Worm (Caenorhabditis elegans): Measurements from ENCODE around the gene pals-27.

Gene pals-27

DNA sequence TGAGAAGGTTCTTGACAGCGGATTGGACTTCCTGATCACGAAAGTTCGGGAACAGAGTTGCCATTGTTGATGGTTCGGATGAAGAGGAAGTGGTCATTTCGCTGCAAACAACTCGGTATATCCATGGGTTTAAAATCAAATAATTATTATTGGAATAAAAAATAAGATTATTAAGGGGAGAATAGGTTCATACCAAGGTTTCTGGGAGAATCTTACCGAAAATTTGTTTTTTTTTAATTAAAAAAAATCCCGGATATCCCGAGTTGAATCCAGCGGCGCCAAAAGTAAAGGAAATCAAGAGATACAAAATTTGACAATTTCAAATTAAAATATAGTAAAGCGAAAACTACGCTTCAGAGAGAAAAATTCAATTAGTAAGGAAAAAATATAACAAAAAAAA lies 36.5 kb downstream of the pals-27 start, which contains the start of the genes R07E5.19 and pdcd-2:
R07E5.19 (minus strand) TSS at position 101 of the 400 bp plus-strand sequence.
pdcd-2 (minus strand) TSS at position 102 of the 400 bp plus-strand sequence.
- TF ChIP-seq T22C8.4 (GFP tag; IDR thresholded peaks at IDR 0.05) (no peak), ztf-23 (GFP tag; IDR thresholded peaks at IDR 0.05) (no peak), ztf-29 (GFP tag; IDR thresholded peaks at IDR 0.05) (no peak), med-1 (GFP tag; optimal IDR thresholded peaks at IDR 0.05; ENCODE audit: insufficient read depth) (no peak), ref-1 (GFP tag; conservative IDR thresholded peaks at IDR 0.05) (no peak), klf-2 (GFP tag; conservative IDR thresholded peaks at IDR 0.05) (no peak), cog-1 (tag; optimal IDR thresholded peaks at IDR 0.05) (no peak), flt-1 (GFP tag; IDR thresholded peaks at IDR 0.05) (no peak), tab-1 (GFP tag; IDR thresholded peaks at IDR 0.05) (no peak)

DNA sequence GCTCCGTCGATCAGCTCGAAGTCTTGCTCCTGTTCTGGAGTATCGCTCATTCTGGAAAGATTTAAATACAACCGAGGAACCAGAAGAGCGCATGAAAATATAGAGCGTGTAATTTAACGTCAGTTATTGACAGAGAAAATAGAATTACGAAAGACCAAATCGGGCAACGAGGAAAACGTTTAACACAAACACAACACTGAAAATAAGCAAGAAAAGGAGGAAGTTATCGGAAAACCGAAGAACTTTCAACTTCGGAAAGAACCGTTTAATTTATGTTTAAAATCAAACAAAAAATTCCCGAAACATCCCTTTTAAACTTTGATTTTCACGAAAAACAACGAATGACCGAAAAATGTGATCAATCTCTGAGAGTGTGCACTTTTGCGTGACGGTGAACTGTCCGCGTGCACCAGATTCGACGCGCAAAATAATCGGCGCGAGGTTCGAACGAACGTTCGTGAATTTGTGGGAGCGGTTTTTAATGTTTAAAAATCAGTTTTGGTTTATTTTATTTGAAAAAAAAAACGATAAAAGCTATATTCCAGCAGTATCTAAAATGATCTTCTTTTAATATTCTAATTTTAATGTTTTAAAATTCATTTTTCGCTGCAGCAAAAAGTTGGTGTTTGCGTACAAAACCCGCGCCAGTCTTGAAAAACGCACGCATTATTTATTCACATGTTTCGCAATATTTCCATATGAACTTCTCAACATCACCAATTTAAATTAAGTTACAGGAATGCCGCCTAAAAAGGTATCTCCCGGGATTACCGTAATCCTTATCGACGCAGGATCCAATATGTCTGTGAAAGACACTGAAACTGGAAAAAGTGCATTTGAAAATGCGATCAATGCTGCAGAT lies 37.9 kb downstream of the pals-27 start, which contains the start of the genes R07E5.7 and cku-80:
R07E5.7 (minus strand) TSS at position 51 of the 862 bp plus-strand sequence.
cku-80 (plus strand) TSS at position 732 of the 862 bp plus-strand sequence.
- TF ChIP-seq ztf-23 (GFP tag; IDR thresholded peaks at IDR 0.05), result peak; percentile 50; the same call in 1 of the 2 replicates
- TF ChIP-seq ztf-29 (GFP tag; IDR thresholded peaks at IDR 0.05), result no peak
- TF ChIP-seq klf-2 (GFP tag; conservative IDR thresholded peaks at IDR 0.05), result no peak
- TF ChIP-seq med-1 (GFP tag; optimal IDR thresholded peaks at IDR 0.05; ENCODE audit: insufficient read depth), result no peak
- peak; percentile 7 for TF ChIP-seq cog-1 (tag; optimal IDR thresholded peaks at IDR 0.05)
- no peak for TF ChIP-seq ref-1 (GFP tag; conservative IDR thresholded peaks at IDR 0.05)
- TF ChIP-seq flt-1 (GFP tag; IDR thresholded peaks at IDR 0.05), result no peak

DNA sequence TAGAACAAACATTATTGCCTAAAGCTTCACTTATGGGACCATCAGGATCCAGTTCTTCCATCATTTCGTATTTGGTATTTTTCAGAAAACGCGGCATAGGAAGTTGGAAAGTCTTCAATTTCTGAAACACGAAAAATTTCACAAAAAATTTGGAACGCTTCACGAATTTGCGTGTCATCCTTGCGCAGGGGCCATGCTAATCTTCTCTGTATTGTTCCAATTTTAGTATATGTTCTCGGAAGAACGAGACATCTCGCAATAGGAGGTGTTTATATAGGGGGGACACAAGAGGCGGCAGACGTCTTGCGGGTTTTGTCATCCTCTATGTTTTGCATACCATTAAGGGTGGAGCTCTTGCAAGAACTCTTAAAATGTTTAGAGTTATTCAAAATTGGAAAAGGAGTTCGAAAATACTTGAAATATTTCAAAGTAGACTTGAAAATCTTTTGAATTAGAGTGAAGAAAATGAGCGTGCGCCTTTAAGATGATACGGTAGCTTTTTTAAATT lies 45.3 kb downstream of the pals-27 start:
- TF ChIP-seq flt-1 (GFP tag; IDR thresholded peaks at IDR 0.05) (peak; percentile 95), T22C8.4 (GFP tag; IDR thresholded peaks at IDR 0.05) (peak; percentile 87), ztf-23 (GFP tag; IDR thresholded peaks at IDR 0.05) (peak; percentile 91), ztf-29 (GFP tag; IDR thresholded peaks at IDR 0.05) (peak; percentile 87), klf-2 (GFP tag; conservative IDR thresholded peaks at IDR 0.05) (peak; percentile 83), tab-1 (GFP tag; IDR thresholded peaks at IDR 0.05) (peak; percentile 93), ref-1 (GFP tag; conservative IDR thresholded peaks at IDR 0.05) (peak; percentile 76)

DNA sequence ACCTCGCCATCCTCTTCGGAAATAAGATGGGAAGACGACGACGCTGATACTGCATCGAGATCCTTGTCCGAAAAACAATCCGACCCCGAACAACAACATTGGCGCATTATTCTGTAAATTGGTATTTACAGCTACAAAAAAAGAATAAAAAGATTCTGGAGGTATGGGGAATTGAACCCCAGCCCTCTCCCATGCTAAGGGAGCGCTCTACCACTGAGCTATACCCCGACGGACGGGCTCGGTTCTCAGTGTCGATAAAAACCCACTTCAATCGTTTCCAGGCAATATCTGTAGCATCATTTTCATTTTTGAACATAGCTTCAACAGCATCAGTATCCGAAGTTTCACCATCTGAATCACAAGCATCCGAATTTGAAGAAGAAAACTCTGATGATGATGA lies 47.4 kb downstream of the pals-27 start:
- no peak for TF ChIP-seq klf-2 (GFP tag; conservative IDR thresholded peaks at IDR 0.05)
- TF ChIP-seq ztf-23 (GFP tag; IDR thresholded peaks at IDR 0.05), result peak; percentile 59; the same call in 1 of the 2 replicates
- peak; percentile 76 for TF ChIP-seq tab-1 (GFP tag; IDR thresholded peaks at IDR 0.05)
- TF ChIP-seq T22C8.4 (GFP tag; IDR thresholded peaks at IDR 0.05), result peak; percentile 64
- 0 out of 2 replicates have a peak, but pooled peaks have one; percentile 9 for TF ChIP-seq ref-1 (GFP tag; conservative IDR thresholded peaks at IDR 0.05)
- TF ChIP-seq ztf-29 (GFP tag; IDR thresholded peaks at IDR 0.05), result no peak
- TF ChIP-seq flt-1 (GFP tag; IDR thresholded peaks at IDR 0.05), result no peak; the same call in 1 of the 2 replicates
- TF ChIP-seq cog-1 (tag; optimal IDR thresholded peaks at IDR 0.05), result no peak

DNA sequence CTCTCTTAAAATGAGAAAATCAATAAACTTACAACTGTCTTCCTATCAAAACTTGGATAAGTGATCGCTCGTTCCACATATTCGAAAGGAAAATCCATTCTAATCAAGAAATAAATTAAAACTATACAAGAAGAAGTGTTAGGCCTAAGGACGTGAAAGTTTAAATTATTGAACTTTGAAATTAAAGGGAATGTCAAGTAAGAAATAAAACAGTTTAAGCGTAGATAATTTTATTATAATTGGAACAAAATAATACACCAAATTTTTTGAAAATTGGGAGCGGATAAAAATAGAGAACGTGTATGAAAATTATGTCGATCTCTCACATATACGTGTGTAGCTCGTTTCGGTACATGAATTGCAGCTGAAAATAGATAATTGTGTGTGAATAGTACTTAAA lies 48.0 kb downstream of the pals-27 start, which contains the start of gene C28A5.6:
C28A5.6 (minus strand) TSS at position 101 of the 400 bp plus-strand sequence.
- no peak for TF ChIP-seq ztf-23 (GFP tag; IDR thresholded peaks at IDR 0.05)
- TF ChIP-seq ztf-29 (GFP tag; IDR thresholded peaks at IDR 0.05), result no peak
- no peak for TF ChIP-seq flt-1 (GFP tag; IDR thresholded peaks at IDR 0.05)
